Worm (Caenorhabditis elegans) whole organism, L3 larva: ENCODE results near the gene sto-1.

Source experiments
- ama-1 ChIP-seq: fragments of 150-350 bp; optimal IDR thresholded peaks from 2 replicates; lab custom pipeline; 2018
- egl-5 ChIP-seq: fragments of 150-350 bp; optimal IDR thresholded peaks from 2 replicates; lab custom pipeline; 2017; ENCODE audit warnings: missing biosample characterization, missing genetic modification reagents, missing genetic modification characterization, inconsistent platforms
- elt-1 ChIP-seq: fragments of 150-350 bp; optimal IDR thresholded peaks from 2 replicates; lab custom pipeline; 2014; ENCODE audit warnings: missing biosample characterization, missing genetic modification characterization
- elt-2 ChIP-seq: sonication (generic microtip); optimal IDR thresholded peaks from 2 replicates; lab custom pipeline; 2016; ENCODE audit warnings: missing genetic modification reagents, mild to moderate bottlenecking, missing genetic modification characterization, missing compliant biosample characterization
- lin-15B ChIP-seq: fragments of 150-350 bp; optimal IDR thresholded peaks from 2 replicates; lab custom pipeline; 2014; ENCODE audit warnings: missing biosample characterization, missing genetic modification characterization
- lin-39 ChIP-seq: fragments of 150-350 bp; optimal IDR thresholded peaks from 2 replicates; lab custom pipeline; 2018; ENCODE audit warnings: missing biosample characterization, missing genetic modification reagents, missing genetic modification characterization
- nfya-1 ChIP-seq: sonication (generic microtip); optimal IDR thresholded peaks from 2 replicates; lab custom pipeline; 2017; ENCODE audit warnings: missing genetic modification characterization, mild to moderate bottlenecking, missing compliant biosample characterization, antibody characterized with exemption, moderate library complexity; ENCODE audit not compliant: insufficient read depth
- nhr-237 ChIP-seq: fragments of 150-350 bp; optimal IDR thresholded peaks from 2 replicates; lab custom pipeline; 2014; ENCODE audit warnings: missing biosample characterization, missing genetic modification characterization
- nhr-25 ChIP-seq: sonication (generic microtip); optimal IDR thresholded peaks from 2 replicates; lab custom pipeline; 2017; ENCODE audit warnings: missing biosample characterization, missing genetic modification characterization
- nhr-28 ChIP-seq: fragments of 150-350 bp; optimal IDR thresholded peaks from 2 replicates; lab custom pipeline; 2014; ENCODE audit warnings: missing biosample characterization, missing genetic modification characterization
- nhr-77 ChIP-seq: fragments of 150-350 bp; optimal IDR thresholded peaks from 2 replicates; lab custom pipeline; 2014; ENCODE audit warnings: missing biosample characterization, missing genetic modification characterization

- TF ChIP-seq nhr-237: no peak
- TF ChIP-seq elt-1 (tag; lab: Kevin White, UChicago): no peak
- no peak for TF ChIP-seq egl-5 (tag; lab: Kevin White, UChicago)
- TF ChIP-seq elt-2 (tag; lab: Kevin White, UChicago): no peak
- TF ChIP-seq lin-39: no peak
- TF ChIP-seq nfya-1: no peak
- TF ChIP-seq nhr-25 (tag; lab: Kevin White, UChicago): no peak
- no peak for TF ChIP-seq lin-15B (tag; lab: Kevin White, UChicago)
- no peak for TF ChIP-seq nhr-77 (tag; lab: Kevin White, UChicago)
- no peak for TF ChIP-seq nhr-28
- no peak for TF ChIP-seq ama-1
These were observed 30.0 kb upstream of the sto-1 start, which contains the start of gene ceh-14 for ce11 chrX:7532632-7533031.
